Worm (Caenorhabditis elegans) whole organism, L4 larva: ENCODE measurements around the gene fbxa-170.
"Not testable (repeated sequence)": the region's sequence is repeated elsewhere in the genome, so short reads cannot be mapped to it uniquely, and the experiment has no call there.

Experiments used
- Y5F2A.4 ChIP-seq: fragments of 200-800 bp; sonication (Bioruptor generic); optimal IDR thresholded peaks from 2 replicates; lab custom pipeline; 2018; ENCODE audit warnings: mild to moderate bottlenecking, missing genetic modification characterization, missing compliant biosample characterization
- aha-1 ChIP-seq: fragments of 150-350 bp; peaks from one replicate; lab custom pipeline; 2014; ENCODE audit warnings: missing biosample characterization, missing genetic modification characterization
- ama-1 ChIP-seq: fragments of 150-350 bp; optimal IDR thresholded peaks from 2 replicates; lab custom pipeline; 2014; ENCODE audit warnings: inconsistent platforms, mixed read lengths
- ces-1 ChIP-seq: fragments of 150-350 bp; sonication (generic microtip); optimal IDR thresholded peaks from 4 replicates; lab custom pipeline; 2014; ENCODE audit warnings: missing biosample characterization, missing genetic modification reagents, missing genetic modification characterization
- nhr-42 ChIP-seq: fragments of 200-800 bp; sonication (Bioruptor generic); IDR thresholded peaks from 2 replicates; pipeline ENCODE4 v1.3.6; 2022; ENCODE audit warnings: missing genetic modification characterization, missing compliant biosample characterization
- nhr-77 ChIP-seq: fragments of 150-350 bp; optimal IDR thresholded peaks from 2 replicates; lab custom pipeline; 2014; ENCODE audit warnings: missing biosample characterization, missing genetic modification characterization
- rbr-2 ChIP-seq: sonication (generic microtip); optimal IDR thresholded peaks from 2 replicates; lab custom pipeline; 2016; ENCODE audit warnings: missing genotype, missing genetic modification characterization, missing compliant biosample characterization

ce11 chrX:1690894-1691293, 13.0 kb upstream of the fbxa-170 start, which contains the start of gene C36C9.6:
- not testable (repeated sequence) for TF ChIP-seq Y5F2A.4; ama-1; ces-1; aha-1 (tag; lab: Kevin White, UChicago); nhr-42 (GFP tag; lab: Robert Waterston, UW); nhr-77 (tag; lab: Kevin White, UChicago); rbr-2 (tag; lab: Kevin White, UChicago)
